Fruit fly (Drosophila melanogaster): Measurements from ENCODE around the gene CG6836.
A peak's percentile ranks its signal among the peaks of the same experiment; 100 is the strongest.

Gene CG6836

DNA sequence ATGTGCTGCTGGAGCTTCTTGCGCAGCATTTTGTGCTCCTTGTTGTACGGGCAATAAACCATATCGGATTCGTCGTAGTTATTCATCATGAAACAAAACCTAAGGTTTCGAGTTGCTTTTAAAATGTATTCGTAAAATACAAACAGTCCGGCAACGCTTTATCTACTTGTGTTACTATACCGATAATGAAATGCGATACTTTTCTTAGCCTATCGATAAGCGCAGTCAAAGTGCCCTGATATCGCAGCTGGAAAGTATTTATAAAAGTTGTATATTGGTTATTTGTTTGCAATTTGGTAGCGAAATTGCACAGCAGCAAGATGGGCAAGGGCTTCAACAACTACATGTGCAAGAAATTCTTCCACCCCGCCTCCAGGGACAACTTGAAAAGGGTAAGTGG, 49.0 kb upstream of the CG6836 start, which contains the start of the genes arx and CG6843 (continued):
- TF ChIP-seq CG17359 (tag; optimal IDR thresholded peaks at IDR 0.05), result no peak
- peak; percentile 58 for TF ChIP-seq Sin3A (optimal IDR thresholded peaks at IDR 0.05)
- no peak for TF ChIP-seq CG8388 (GFP tag; optimal IDR thresholded peaks at IDR 0.05)
- TF ChIP-seq en (GFP tag; optimal IDR thresholded peaks at IDR 0.05), result no peak
- TF ChIP-seq CG10321 (GFP tag; IDR thresholded peaks at IDR 0.05), result no peak
- peak; percentile 92 for TF ChIP-seq Dll (GFP tag; IDR thresholded peaks at IDR 0.05; ENCODE audit: partially characterized antibody)
- no peak for TF ChIP-seq pros (GFP tag; optimal IDR thresholded peaks at IDR 0.05)
- TF ChIP-seq ase (GFP tag; IDR thresholded peaks at IDR 0.05), result no peak
- TF ChIP-seq rib (GFP tag; IDR thresholded peaks at IDR 0.05), result no peak
- TF ChIP-seq fd102C (GFP tag; optimal IDR thresholded peaks at IDR 0.05), result no peak
- no peak for TF ChIP-seq CG11560 (tag; IDR thresholded peaks at IDR 0.05)
- no peak for TF ChIP-seq Pdp1 (GFP tag; optimal IDR thresholded peaks at IDR 0.05)
- TF ChIP-seq CG1603 (tag; optimal IDR thresholded peaks at IDR 0.05), result peak; percentile 73
- TF ChIP-seq Six4 (GFP tag; optimal IDR thresholded peaks at IDR 0.05), result no peak
- TF ChIP-seq CG14710 (tag; optimal IDR thresholded peaks at IDR 0.05), result peak; percentile 47
- peak; percentile 86 for TF ChIP-seq ato (GFP tag; IDR thresholded peaks at IDR 0.05; ENCODE audit: partially characterized antibody)
- no peak for TF ChIP-seq Spps (tag; optimal IDR thresholded peaks at IDR 0.05)
- TF ChIP-seq BEAF-32 (GFP tag; optimal IDR thresholded peaks at IDR 0.05), result peak; percentile 93
- no peak for TF ChIP-seq Ada2b (GFP tag; IDR thresholded peaks at IDR 0.05)
- TF ChIP-seq CG10654 (GFP tag; optimal IDR thresholded peaks at IDR 0.05), result no peak
- no peak for TF ChIP-seq Optix (GFP tag; IDR thresholded peaks at IDR 0.05)
- no peak for TF ChIP-seq CG18619 (GFP tag; optimal IDR thresholded peaks at IDR 0.05)
- TF ChIP-seq dysf (GFP tag; IDR thresholded peaks at IDR 0.05), result no peak
- no peak for TF ChIP-seq CG12104 (GFP tag; optimal IDR thresholded peaks at IDR 0.05)
- peak; percentile 61 for TF ChIP-seq gro (GFP tag; optimal IDR thresholded peaks at IDR 0.05)
- TF ChIP-seq fd64A (GFP tag; optimal IDR thresholded peaks at IDR 0.05), result no peak
- TF ChIP-seq ssp (GFP tag; IDR thresholded peaks at IDR 0.05), result no peak
- no peak for TF ChIP-seq CG4360 (GFP tag; IDR thresholded peaks at IDR 0.05)
- no peak for TF ChIP-seq ash1 (GFP tag; optimal IDR thresholded peaks at IDR 0.05)
- no peak for TF ChIP-seq jumu (GFP tag; optimal IDR thresholded peaks at IDR 0.05)
- TF ChIP-seq CG2712 (tag; optimal IDR thresholded peaks at IDR 0.05), result peak; percentile 6
- no peak for TF ChIP-seq danr (GFP tag; IDR thresholded peaks at IDR 0.05)
- peak; percentile 40 for TF ChIP-seq Myb (GFP tag; optimal IDR thresholded peaks at IDR 0.05)
- TF ChIP-seq chn (GFP tag; optimal IDR thresholded peaks at IDR 0.05), result no peak
- TF ChIP-seq CG17829 (tag; optimal IDR thresholded peaks at IDR 0.05), result peak; percentile 23
- TF ChIP-seq CG7839 (tag; optimal IDR thresholded peaks at IDR 0.05), result no peak
- TF ChIP-seq sqz (GFP tag; optimal IDR thresholded peaks at IDR 0.05), result no peak
- TF ChIP-seq CG30020 (tag; optimal IDR thresholded peaks at IDR 0.05), result peak; percentile 53
- no peak for TF ChIP-seq dati (GFP tag; IDR thresholded peaks at IDR 0.05)
- no peak for TF ChIP-seq CG13296 (GFP tag; optimal IDR thresholded peaks at IDR 0.05)
- TF ChIP-seq cas (GFP tag; IDR thresholded peaks at IDR 0.05), result no peak
- TF ChIP-seq HHEX (GFP tag; optimal IDR thresholded peaks at IDR 0.05), result no peak
- TF ChIP-seq klu (GFP tag; IDR thresholded peaks at IDR 0.05), result no peak
- peak; percentile 83 for TF ChIP-seq HLH4C (GFP tag; IDR thresholded peaks at IDR 0.05; ENCODE audit: partially characterized antibody)
- TF ChIP-seq chif (GFP tag; optimal IDR thresholded peaks at IDR 0.05), result no peak
- no peak for TF ChIP-seq CG8089 (GFP tag; optimal IDR thresholded peaks at IDR 0.05)
- peak; percentile 88 for TF ChIP-seq tna (GFP tag; IDR thresholded peaks at IDR 0.05; ENCODE audit: partially characterized antibody)
- no peak for TF ChIP-seq cato (GFP tag; optimal IDR thresholded peaks at IDR 0.05; ENCODE audit: borderline replicate concordance)
- no peak for TF ChIP-seq CG17568 (GFP tag; optimal IDR thresholded peaks at IDR 0.05)
- TF ChIP-seq CG9932 (GFP tag; IDR thresholded peaks at IDR 0.05), result peak; percentile 43; the same call in 1 of the 2 replicates
- no peak for TF ChIP-seq pho (GFP tag; optimal IDR thresholded peaks at IDR 0.05)
- no peak for TF ChIP-seq D19B (GFP tag; optimal IDR thresholded peaks at IDR 0.05)
